Fruit fly (Drosophila melanogaster) whole organism, embryonic: Measurements from ENCODE around the gene CG17930.

ENCODE experiments used
- Aef1 ChIP-seq: fragments of 200-800 bp; sonication (Bioruptor generic); IDR thresholded peaks from 3 replicates; pipeline ENCODE4 v1.3.6; 2022; ENCODE audit warnings: missing biosample characterization, missing genetic modification characterization
- B-H2 ChIP-seq: fragments of 200-800 bp; sonication (Bioruptor generic); optimal IDR thresholded peaks from 2 replicates; lab custom pipeline; 2018; ENCODE audit warnings: missing biosample characterization, mild to moderate bottlenecking, missing genetic modification characterization
- Bgb ChIP-seq: fragments of 200-800 bp; sonication (Bioruptor generic); IDR thresholded peaks from 2 replicates; pipeline ENCODE4 v1.3.6; 2022; ENCODE audit warnings: missing biosample characterization, missing genetic modification characterization; ENCODE audit not compliant: partially characterized antibody
- Blimp-1 ChIP-seq: fragments of 200-800 bp; sonication (Bioruptor generic); optimal IDR thresholded peaks from 3 replicates; lab custom pipeline; 2018; ENCODE audit warnings: missing biosample characterization, missing genetic modification characterization, mild to moderate bottlenecking, moderate library complexity, missing genetic modification reagents
- CG1024 ChIP-seq: fragments of 200-800 bp; sonication (Bioruptor generic); IDR thresholded peaks from 2 replicates; pipeline ENCODE4 v1.3.6; 2022; ENCODE audit warnings: missing biosample characterization, missing genetic modification characterization
- CG11247 ChIP-seq: fragments of 200-800 bp; sonication (Bioruptor generic); IDR thresholded peaks from 2 replicates; pipeline ENCODE4 v1.3.6; 2022; ENCODE audit warnings: missing biosample characterization, missing genetic modification characterization
- CG1233 ChIP-seq: fragments of 200-800 bp; sonication (Bioruptor generic); optimal IDR thresholded peaks from 4 replicates; lab custom pipeline; 2018; ENCODE audit warnings: missing biosample characterization, mild to moderate bottlenecking, missing genetic modification characterization
- CG13296 ChIP-seq: fragments of 200-800 bp; sonication (Bioruptor generic); optimal IDR thresholded peaks from 3 replicates; lab custom pipeline; 2018; ENCODE audit warnings: missing biosample characterization, mild to moderate bottlenecking, missing genetic modification characterization
- CG15514 ChIP-seq: fragments of 200-800 bp; sonication (Bioruptor generic); optimal IDR thresholded peaks from 3 replicates; lab custom pipeline; 2017; ENCODE audit warnings: missing biosample characterization, missing genetic modification characterization, mild to moderate bottlenecking, moderate library complexity, missing genetic modification reagents
- CG2199 ChIP-seq: fragments of 200-800 bp; sonication (Bioruptor generic); IDR thresholded peaks from 3 replicates; pipeline ENCODE4 v1.3.6; 2022; ENCODE audit warnings: missing biosample characterization, missing genetic modification characterization
- CG2712 ChIP-seq: fragments of 200-800 bp; optimal IDR thresholded peaks from 3 replicates; lab custom pipeline; 2019; ENCODE audit warnings: missing biosample characterization, mild to moderate bottlenecking, missing genetic modification characterization, moderate library complexity
- CG31224 ChIP-seq: fragments of 200-800 bp; sonication (Bioruptor generic); IDR thresholded peaks from 2 replicates; pipeline ENCODE4 v1.3.6; 2022; ENCODE audit warnings: missing biosample characterization, missing genetic modification characterization
- CG3163 ChIP-seq: fragments of 200-800 bp; sonication (Bioruptor generic); optimal IDR thresholded peaks from 3 replicates; lab custom pipeline; 2016; ENCODE audit warnings: missing biosample characterization, missing genetic modification characterization
- CG32532 ChIP-seq: fragments of 200-800 bp; sonication (Bioruptor generic); IDR thresholded peaks from 2 replicates; pipeline ENCODE4 v1.3.6; 2022; ENCODE audit warnings: missing biosample characterization, missing genetic modification characterization
- CG34422 ChIP-seq: fragments of 200-800 bp; sonication (Bioruptor generic); IDR thresholded peaks from 3 replicates; pipeline ENCODE4 v1.3.6; 2022; ENCODE audit warnings: missing biosample characterization, missing genetic modification characterization
- CG6272 ChIP-seq: fragments of 200-800 bp; sonication (Bioruptor generic); IDR thresholded peaks from 2 replicates; pipeline ENCODE4 v1.3.6; 2022; ENCODE audit warnings: missing biosample characterization, missing genetic modification characterization
- CG8924 ChIP-seq: fragments of 200-800 bp; optimal IDR thresholded peaks from 3 replicates; lab custom pipeline; 2019; ENCODE audit warnings: missing biosample characterization, mild to moderate bottlenecking, missing genetic modification characterization, moderate library complexity
- CG9437 ChIP-seq: fragments of 200-800 bp; sonication (Bioruptor generic); optimal IDR thresholded peaks from 2 replicates; lab custom pipeline; 2018; ENCODE audit warnings: missing biosample characterization, mild to moderate bottlenecking, missing genetic modification characterization
- CTCF ChIP-seq: fragments of 200-800 bp; sonication (Bioruptor generic); optimal IDR thresholded peaks from 2 replicates; lab custom pipeline; 2017; ENCODE audit warnings: missing biosample characterization, mild to moderate bottlenecking, missing genetic modification characterization, moderate library complexity
- Doc2 ChIP-seq: fragments of 200-800 bp; sonication (Bioruptor generic); IDR thresholded peaks from 2 replicates; pipeline ENCODE4 v1.3.6; 2022; ENCODE audit warnings: missing biosample characterization, missing genetic modification characterization
- ERR ChIP-seq: fragments of 200-800 bp; sonication (Bioruptor generic); optimal IDR thresholded peaks from 2 replicates; lab custom pipeline; 2016; ENCODE audit warnings: missing biosample characterization, missing genetic modification characterization
- HLH4C ChIP-seq: fragments of 200-800 bp; sonication (Bioruptor generic); IDR thresholded peaks from 3 replicates; pipeline ENCODE4 v1.3.6; 2022; ENCODE audit warnings: missing biosample characterization, missing genetic modification characterization; ENCODE audit not compliant: partially characterized antibody
- HLH54F ChIP-seq: fragments of 200-800 bp; sonication (Bioruptor generic); optimal IDR thresholded peaks from 3 replicates; lab custom pipeline; 2016; ENCODE audit warnings: missing biosample characterization, missing genetic modification characterization
- Hsf ChIP-seq: fragments of 200-800 bp; sonication (Bioruptor generic); optimal IDR thresholded peaks from 3 replicates; lab custom pipeline; 2016; ENCODE audit warnings: missing biosample characterization, missing genetic modification characterization
- Lhr ChIP-seq: fragments of 200-800 bp; sonication (Bioruptor generic); optimal IDR thresholded peaks from 3 replicates; lab custom pipeline; 2017; ENCODE audit warnings: mild to moderate bottlenecking, missing biosample characterization, missing genetic modification reagents, missing genetic modification characterization
- MTF-1 ChIP-seq: fragments of 200-800 bp; sonication (Bioruptor generic); optimal IDR thresholded peaks from 2 replicates; lab custom pipeline; 2018; ENCODE audit warnings: missing biosample characterization, mild to moderate bottlenecking, missing genetic modification characterization, borderline replicate concordance
- Max ChIP-seq: fragments of 200-800 bp; sonication (Bioruptor generic); optimal IDR thresholded peaks from 2 replicates; lab custom pipeline; 2016; ENCODE audit warnings: missing biosample characterization, mild to moderate bottlenecking, missing genetic modification characterization
- Neu2 ChIP-seq: fragments of 200-800 bp; sonication (Bioruptor generic); optimal IDR thresholded peaks from 3 replicates; lab custom pipeline; 2016; ENCODE audit warnings: missing biosample characterization, missing genetic modification characterization, borderline replicate concordance
- Poxn ChIP-seq: fragments of 200-800 bp; sonication (Bioruptor generic); IDR thresholded peaks from 2 replicates; pipeline ENCODE4 v1.3.6; 2022; ENCODE audit warnings: missing biosample characterization, missing genetic modification characterization
- Stat92E ChIP-seq, 3 experiments: fragments of >200 bp in 2 of 3; fragments of 200-800 bp in 1 of 3; sonication (Bioruptor generic) in 1 of 3; optimal IDR thresholded peaks; 2 replicates each; lab custom pipeline; 2017 to 2019; ENCODE audit warnings: missing biosample characterization in 3 of 3, missing genetic modification characterization in 3 of 3, mild to moderate bottlenecking in 1 of 3, moderate library complexity in 1 of 3
- Tbp ChIP-seq: fragments of >200 bp; optimal IDR thresholded peaks from 2 replicates; lab custom pipeline; 2018; ENCODE audit warnings: missing biosample characterization, missing genetic modification characterization
- Vsx1 ChIP-seq: fragments of 200-800 bp; sonication (Bioruptor generic); optimal IDR thresholded peaks from 2 replicates; lab custom pipeline; 2017; ENCODE audit warnings: missing biosample characterization, mild to moderate bottlenecking, missing genetic modification characterization, missing genetic modification reagents
- Xrp1 ChIP-seq: fragments of 200-800 bp; sonication (Bioruptor generic); IDR thresholded peaks from 2 replicates; pipeline ENCODE4 v1.3.6; 2022; ENCODE audit warnings: missing biosample characterization, missing genetic modification characterization
- abd-A ChIP-seq: fragments of 200-800 bp; sonication (Bioruptor generic); optimal IDR thresholded peaks from 3 replicates; lab custom pipeline; 2019; ENCODE audit warnings: missing biosample characterization, mild to moderate bottlenecking, missing genetic modification characterization, moderate library complexity
- ac ChIP-seq: fragments of 200-800 bp; sonication (Bioruptor generic); optimal IDR thresholded peaks from 3 replicates; lab custom pipeline; 2017; ENCODE audit warnings: missing biosample characterization, mild to moderate bottlenecking, missing genetic modification characterization
- amos ChIP-seq: fragments of 200-800 bp; sonication (Bioruptor generic); IDR thresholded peaks from 2 replicates; pipeline ENCODE4 v1.3.6; 2022; ENCODE audit warnings: missing biosample characterization, missing genetic modification characterization; ENCODE audit not compliant: partially characterized antibody
- dmrt11E ChIP-seq: fragments of 200-800 bp; sonication (Bioruptor generic); optimal IDR thresholded peaks from 3 replicates; lab custom pipeline; 2018; ENCODE audit warnings: missing biosample characterization, mild to moderate bottlenecking, missing genetic modification characterization, moderate library complexity
- eve ChIP-seq, 2 experiments: fragments of >200 bp; optimal IDR thresholded peaks; 2 replicates each; lab custom pipeline; 2017; ENCODE audit warnings: missing biosample characterization in 2 of 2, missing genetic modification characterization in 2 of 2
- eyg ChIP-seq: fragments of 200-800 bp; sonication (Bioruptor generic); optimal IDR thresholded peaks from 3 replicates; lab custom pipeline; 2016; ENCODE audit warnings: missing biosample characterization, missing genetic modification characterization
- fd3F ChIP-seq: fragments of 200-800 bp; sonication (Bioruptor generic); optimal IDR thresholded peaks from 2 replicates; lab custom pipeline; 2018; ENCODE audit warnings: missing biosample characterization, mild to moderate bottlenecking, missing genetic modification characterization, moderate library complexity
- ftz-f1 ChIP-seq: fragments of 200-800 bp; sonication (Bioruptor generic); optimal IDR thresholded peaks from 2 replicates; lab custom pipeline; 2016; ENCODE audit warnings: missing biosample characterization, missing genetic modification characterization
- hb ChIP-seq: fragments of 200-800 bp; sonication (Bioruptor generic); IDR thresholded peaks from 3 replicates; pipeline ENCODE4 v1.3.6; 2022; ENCODE audit warnings: missing biosample characterization, missing genetic modification characterization; ENCODE audit not compliant: partially characterized antibody
- jigr1 ChIP-seq: fragments of 200-800 bp; sonication (Bioruptor generic); IDR thresholded peaks from 3 replicates; pipeline ENCODE4 v1.3.6; 2022; ENCODE audit warnings: missing biosample characterization, missing genetic modification characterization
- kay ChIP-seq: fragments of 200-800 bp; sonication (Bioruptor generic); optimal IDR thresholded peaks from 2 replicates; lab custom pipeline; 2016; ENCODE audit warnings: missing biosample characterization, missing genetic modification characterization
- oc ChIP-seq: fragments of 200-800 bp; sonication (Bioruptor generic); optimal IDR thresholded peaks from 2 replicates; lab custom pipeline; 2018; ENCODE audit warnings: missing biosample characterization, mild to moderate bottlenecking, missing genetic modification characterization, moderate library complexity
- pb ChIP-seq: fragments of 200-800 bp; sonication (Bioruptor generic); optimal IDR thresholded peaks from 3 replicates; lab custom pipeline; 2016; ENCODE audit warnings: missing biosample characterization, missing genetic modification characterization
- ranshi ChIP-seq: fragments of 200-800 bp; sonication (Bioruptor generic); IDR thresholded peaks from 2 replicates; pipeline ENCODE4 v1.3.6; 2022; ENCODE audit warnings: missing biosample characterization, missing genetic modification characterization
- salm ChIP-seq: fragments of 200-800 bp; sonication (Bioruptor generic); optimal IDR thresholded peaks from 2 replicates; lab custom pipeline; 2018; ENCODE audit warnings: missing biosample characterization, mild to moderate bottlenecking, missing genetic modification characterization
- zen2 ChIP-seq: fragments of 200-800 bp; sonication (Bioruptor generic); IDR thresholded peaks from 3 replicates; pipeline ENCODE4 v1.3.6; 2022; ENCODE audit warnings: missing biosample characterization, missing genetic modification characterization; ENCODE audit not compliant: partially characterized antibody
- zfh1 ChIP-seq: fragments of 200-800 bp; sonication (Bioruptor generic); IDR thresholded peaks from 3 replicates; pipeline ENCODE4 v1.3.6; 2022; ENCODE audit warnings: missing biosample characterization, missing genetic modification characterization

Gene CG17930

dm6 chr3R:16356215-16356862 is 28.7 kb downstream of the CG17930 start (continued):
- TF ChIP-seq zen2 (GFP tag; lab: Robert Waterston, UW), result no peak
- TF ChIP-seq ac (GFP tag; lab: Kevin White, UChicago), result no peak
- TF ChIP-seq Doc2 (GFP tag; lab: Robert Waterston, UW), result no peak
- TF ChIP-seq MTF-1 (GFP tag; lab: Kevin White, UChicago), result no peak
- TF ChIP-seq CG15514 (GFP tag; lab: Kevin White, UChicago), result no peak
- TF ChIP-seq eve (GFP tag; optimal IDR thresholded peaks at IDR 0.05; lab: Kevin White, UChicago), result no peak
- TF ChIP-seq HLH4C (GFP tag; lab: Robert Waterston, UW), result no peak
- peak; percentile 32 for TF ChIP-seq Vsx1
- no peak for TF ChIP-seq ranshi (GFP tag; lab: Robert Waterston, UW)
- TF ChIP-seq CG34422, result no peak
- no peak for TF ChIP-seq CG2712 (tag; lab: Kevin White, UChicago)
- no peak for TF ChIP-seq ERR (GFP tag; lab: Kevin White, UChicago)
- no peak for TF ChIP-seq Lhr
- TF ChIP-seq hb (GFP tag; lab: Robert Waterston, UW), result no peak
- no peak for TF ChIP-seq Stat92E (GFP tag; optimal IDR thresholded peaks at IDR 0.05; lab: Kevin White, UChicago)
- no peak for TF ChIP-seq salm (tag; lab: Kevin White, UChicago)
- TF ChIP-seq Poxn, result no peak
- TF ChIP-seq CG3163 (GFP tag; lab: Kevin White, UChicago), result no peak
- TF ChIP-seq dmrt11E (tag; lab: Kevin White, UChicago), result no peak
- TF ChIP-seq zfh1 (GFP tag; lab: Robert Waterston, UW), result no peak
- peak; percentile 45 for TF ChIP-seq Blimp-1 (GFP tag; lab: Kevin White, UChicago)
- TF ChIP-seq abd-A, result peak; percentile 66
- no peak for TF ChIP-seq Max (GFP tag; lab: Kevin White, UChicago)
- no peak for TF ChIP-seq Aef1 (GFP tag; lab: Robert Waterston, UW)
- peak; percentile 24 for TF ChIP-seq oc (tag; lab: Kevin White, UChicago)
- TF ChIP-seq CG1233 (GFP tag; lab: Kevin White, UChicago), result no peak
- TF ChIP-seq kay (GFP tag; lab: Kevin White, UChicago), result no peak
- TF ChIP-seq CG31224 (GFP tag; lab: Robert Waterston, UW), result peak; percentile 95; the same call in 1 of the 2 replicates
- no peak for TF ChIP-seq B-H2 (GFP tag; lab: Kevin White, UChicago)
- 0 out of 3 replicates have a peak, but pooled peaks have one; percentile 22 for TF ChIP-seq CG2199 (GFP tag; lab: Robert Waterston, UW)
- TF ChIP-seq Tbp, result no peak

dm6 chr3R:16356863-16357215 is 29.2 kb downstream of the CG17930 start, which contains the start of gene CG10311:
Gene CG10311, minus strand, starts transcription at chr3R:16357015.
- TF ChIP-seq Bgb (0 out of 2 replicates have a peak, but pooled peaks have one; percentile 17), CTCF (GFP tag; lab: Kevin White, UChicago) (no peak), ftz-f1 (GFP tag; lab: Kevin White, UChicago) (peak; percentile 45), jigr1 (GFP tag; lab: Robert Waterston, UW) (no peak), fd3F (no peak), CG32532 (GFP tag; lab: Robert Waterston, UW) (peak; percentile 17; the same call in 1 of the 2 replicates), CG34422 (no peak), pb (GFP tag; lab: Kevin White, UChicago) (no peak), CG9437 (GFP tag; lab: Kevin White, UChicago) (no peak), CG6272 (GFP tag; lab: Robert Waterston, UW) (no peak), CG11247 (GFP tag; lab: Robert Waterston, UW) (no peak), CG8924 (tag; lab: Kevin White, UChicago) (no peak), CG13296 (GFP tag; lab: Kevin White, UChicago) (peak; percentile 42), Hsf (GFP tag; lab: Kevin White, UChicago) (no peak), CG1024 (no peak), eyg (GFP tag; lab: Kevin White, UChicago) (no peak), salm (tag; lab: Kevin White, UChicago) (no peak), amos (GFP tag; lab: Robert Waterston, UW) (peak; percentile 46; the same call in 1 of the 2 replicates), HLH54F (no peak), eve (GFP tag; optimal IDR thresholded peaks at IDR 0.05; lab: Kevin White, UChicago) (no peak), Xrp1 (GFP tag; lab: Robert Waterston, UW) (0 out of 2 replicates have a peak, but pooled peaks have one; percentile 10), Neu2 (no peak)
